Worm (Caenorhabditis elegans) whole organism, early embryonic: ENCODE results near the gene F54E2.9.

Source experiments
- B0310.2 ChIP-seq: sonication (generic microtip); optimal IDR thresholded peaks from 2 replicates; lab custom pipeline; 2016; ENCODE audit warnings: mild to moderate bottlenecking, missing genetic modification characterization, missing compliant biosample characterization
- F13C5.2 ChIP-seq: sonication (generic microtip); optimal IDR thresholded peaks from 2 replicates; lab custom pipeline; 2017; ENCODE audit warnings: mild to moderate bottlenecking, missing genetic modification characterization, inconsistent platforms, missing compliant biosample characterization
- aly-1 ChIP-seq: sonication (generic microtip); optimal IDR thresholded peaks from 2 replicates; lab custom pipeline; 2016; ENCODE audit warnings: missing genetic modification characterization, missing compliant biosample characterization
- ama-1 ChIP-seq: fragments of 150-350 bp; optimal IDR thresholded peaks from 2 replicates; lab custom pipeline; 2014
- ceh-13 ChIP-seq: fragments of 200-800 bp; sonication (Bioruptor generic); optimal IDR thresholded peaks from 2 replicates; lab custom pipeline; 2018; ENCODE audit warnings: mild to moderate bottlenecking, missing genetic modification characterization, missing compliant biosample characterization
- ceh-36 ChIP-seq: sonication (generic microtip); optimal IDR thresholded peaks from 2 replicates; lab custom pipeline; 2016; ENCODE audit warnings: missing genetic modification characterization, inconsistent platforms, missing compliant biosample characterization
- flt-1 ChIP-seq: fragments of 200-800 bp; sonication (Bioruptor generic); IDR thresholded peaks from 2 replicates; pipeline ENCODE4 v1.3.6; 2022; ENCODE audit warnings: missing genetic modification characterization, missing compliant biosample characterization
- hmbx-1 ChIP-seq: sonication (generic microtip); optimal IDR thresholded peaks from 2 replicates; lab custom pipeline; 2016; ENCODE audit warnings: mild to moderate bottlenecking, missing genetic modification characterization, missing compliant biosample characterization
- hmg-4 ChIP-seq: fragments of 200-800 bp; sonication (Bioruptor generic); optimal IDR thresholded peaks from 2 replicates; lab custom pipeline; 2018; ENCODE audit warnings: mild to moderate bottlenecking, missing genetic modification characterization, missing compliant biosample characterization
- hnd-1 ChIP-seq: sonication (generic microtip); optimal IDR thresholded peaks from 2 replicates; lab custom pipeline; 2016; ENCODE audit warnings: missing genetic modification characterization, missing compliant biosample characterization
- pes-1 ChIP-seq: fragments of 200-800 bp; sonication (Bioruptor generic); IDR thresholded peaks from 2 replicates; pipeline ENCODE4 v1.3.6; 2022; ENCODE audit warnings: missing genetic modification reagents, missing genetic modification characterization, missing compliant biosample characterization
- sea-1 ChIP-seq: fragments of 200-800 bp; sonication (Bioruptor generic); conservative IDR thresholded peaks from 2 replicates; pipeline ENCODE4 v1.3.6; 2022; ENCODE audit warnings: missing genetic modification characterization, missing compliant biosample characterization
- tbx-11 ChIP-seq: fragments of 200-800 bp; sonication (Bioruptor generic); IDR thresholded peaks from 2 replicates; pipeline ENCODE4 v1.3.6; 2022; ENCODE audit warnings: missing genetic modification characterization, missing compliant biosample characterization
- tbx-37 ChIP-seq: fragments of 200-800 bp; sonication (Bioruptor generic); conservative IDR thresholded peaks from 2 replicates; pipeline ENCODE4 v1.3.6; 2022; ENCODE audit warnings: missing genetic modification reagents, missing genetic modification characterization, missing compliant biosample characterization

- no peak for TF ChIP-seq sea-1 (GFP tag; lab: Robert Waterston, UW)
- no peak for TF ChIP-seq aly-1 (tag; lab: Kevin White, UChicago)
- TF ChIP-seq flt-1 (GFP tag; lab: Robert Waterston, UW) = no peak
- no peak for TF ChIP-seq tbx-11 (GFP tag; lab: Robert Waterston, UW)
- no peak for TF ChIP-seq ama-1 (lab: Kevin White, UChicago)
- no peak for TF ChIP-seq B0310.2 (tag; lab: Kevin White, UChicago)
- no peak for TF ChIP-seq hmbx-1 (tag; lab: Kevin White, UChicago)
- no peak for TF ChIP-seq F13C5.2 (tag; lab: Kevin White, UChicago)
- TF ChIP-seq pes-1 (GFP tag; lab: Robert Waterston, UW) = no peak
- no peak for TF ChIP-seq ceh-13
- no peak for TF ChIP-seq hnd-1 (tag; lab: Kevin White, UChicago)
- TF ChIP-seq ceh-36 = no peak
- no peak for TF ChIP-seq hmg-4 (GFP tag; lab: Kevin White, UChicago)
- TF ChIP-seq tbx-37 (GFP tag; lab: Robert Waterston, UW) = no peak
Measured at ce11 chrV:2803258-2803657, 10.5 kb downstream of the F54E2.9 start.
